Worm (Caenorhabditis elegans) whole organism, L1 larva: ENCODE results near the gene npp-23.

Experiments
- egl-13 ChIP-seq: sonication (generic microtip); optimal IDR thresholded peaks from 2 replicates; lab custom pipeline; 2016; ENCODE audit warnings: missing genotype, missing genetic modification reagents, missing genetic modification characterization, missing compliant biosample characterization
- fkh-10 ChIP-seq: sonication (generic microtip); optimal IDR thresholded peaks from 2 replicates; lab custom pipeline; 2017; ENCODE audit warnings: missing biosample characterization, missing genetic modification reagents, missing genetic modification characterization
- hpl-2 ChIP-seq: fragments of 150-350 bp; optimal IDR thresholded peaks from 2 replicates; lab custom pipeline; 2014; ENCODE audit warnings: missing biosample characterization, missing genetic modification reagents, missing genetic modification characterization
- unc-62 ChIP-seq: fragments of 150-350 bp; optimal IDR thresholded peaks from 2 replicates; lab custom pipeline; 2014; ENCODE audit warnings: missing biosample characterization, missing genetic modification reagents, missing genetic modification characterization

DNA sequence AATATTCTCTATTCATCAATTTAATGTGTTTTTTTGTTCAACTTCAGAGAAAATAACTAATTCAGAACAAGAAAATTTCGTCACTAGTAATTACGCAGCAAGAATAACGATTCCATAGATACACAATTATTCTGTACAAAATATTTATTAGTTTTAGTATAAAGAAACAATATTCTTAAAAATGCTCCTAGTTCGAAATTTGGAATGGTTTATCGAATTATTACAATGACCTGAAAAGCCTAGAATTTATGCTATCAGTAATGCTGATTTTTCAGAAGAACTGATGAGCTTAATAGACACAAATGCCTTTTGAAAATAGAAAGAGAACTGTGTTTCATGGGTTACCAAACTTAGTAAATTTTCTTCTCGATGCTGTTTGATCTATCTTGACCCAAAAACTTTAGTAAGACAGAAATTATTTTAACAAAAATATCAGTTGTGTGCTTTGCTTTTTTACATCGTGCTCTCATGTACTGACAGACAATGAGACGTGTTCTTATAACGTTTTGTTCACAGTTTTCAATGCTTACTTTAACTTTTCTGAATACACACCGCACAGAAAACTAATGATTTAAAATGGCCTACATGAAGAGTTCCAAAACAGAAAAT, 43.4 kb downstream of the npp-23 start:
- TF ChIP-seq unc-62 (GFP tag; lab: Kevin White, UChicago), result no peak
- TF ChIP-seq hpl-2 (GFP tag; lab: Kevin White, UChicago), result no peak
- no peak for TF ChIP-seq egl-13 (tag; lab: Kevin White, UChicago)
- TF ChIP-seq fkh-10 (GFP tag; lab: Kevin White, UChicago), result no peak
